Worm (Caenorhabditis elegans): ENCODE measurements around the gene ZK418.10.

ZK418.10 gene

DNA sequence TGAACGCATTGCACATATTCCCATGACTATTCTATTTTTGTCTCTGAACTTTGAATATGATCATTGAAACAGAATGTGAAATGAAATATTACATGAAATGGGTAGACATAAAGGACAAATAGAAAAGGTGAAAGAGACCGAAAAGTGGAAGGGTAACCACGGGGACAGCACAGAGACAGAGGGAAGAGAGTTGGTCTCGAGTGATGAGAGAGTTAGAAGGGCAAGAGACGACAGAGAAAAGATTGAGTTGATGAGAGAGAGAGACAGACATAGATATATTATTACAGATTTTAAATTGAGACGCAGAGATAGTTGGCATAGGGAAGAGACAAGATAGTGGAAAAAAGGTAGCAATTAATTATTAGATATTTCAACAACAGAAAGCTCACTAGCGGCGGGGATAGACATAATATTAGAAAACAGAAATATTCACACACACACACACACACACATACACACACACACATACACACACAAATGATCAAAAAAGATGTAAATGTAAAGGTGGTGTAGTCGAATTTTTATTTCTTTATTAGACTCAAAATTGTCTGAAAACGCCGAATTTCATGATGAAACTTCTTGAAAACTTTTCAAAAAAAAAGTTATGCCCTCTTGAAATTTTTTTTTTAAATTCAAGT lies 26.2 kb upstream of the ZK418.10 start (continued):
- TF ChIP-seq nhr-120 (GFP tag; IDR thresholded peaks at IDR 0.05) (no peak), ceh-40 (GFP tag; IDR thresholded peaks at IDR 0.05) (no peak), mes-4 (tag; optimal IDR thresholded peaks at IDR 0.05) (no peak), Y79H2A.3 (GFP tag; conservative IDR thresholded peaks at IDR 0.05) (no peak), snpc-4 (GFP tag; optimal IDR thresholded peaks at IDR 0.05) (no peak), snpc-4 (tag; optimal IDR thresholded peaks at IDR 0.05) (peak in 1 of 4 experiments; percentile 14), nhr-80 (tag; optimal IDR thresholded peaks at IDR 0.05) (peak; percentile 69), B0336.3 (GFP tag; IDR thresholded peaks at IDR 0.05) (no peak), nhr-90 (tag; optimal IDR thresholded peaks at IDR 0.05) (no peak), madf-8 (GFP tag; conservative IDR thresholded peaks at IDR 0.05) (no peak), gei-17 (GFP tag; optimal IDR thresholded peaks at IDR 0.05) (no peak), K12H6.12 (tag; optimal IDR thresholded peaks at IDR 0.05) (no peak), bed-1 (GFP tag; IDR thresholded peaks at IDR 0.05) (no peak), F37B4.10 (GFP tag; IDR thresholded peaks at IDR 0.05) (no peak), let-526 (GFP tag; IDR thresholded peaks at IDR 0.05) (no peak), lsy-27 (tag; optimal IDR thresholded peaks at IDR 0.05; ENCODE audit: borderline replicate concordance, insufficient read depth) (no peak), repo-1 (tag; optimal IDR thresholded peaks at IDR 0.05) (peak; percentile 21), dox-1 (GFP tag; IDR thresholded peaks at IDR 0.05) (no peak; the same call in 1 of the 2 replicates), ztf-25 (GFP tag; IDR thresholded peaks at IDR 0.05) (no peak), B0035.1 (tag; optimal IDR thresholded peaks at IDR 0.05) (no peak), ZK185.1 (tag; optimal IDR thresholded peaks at IDR 0.05; ENCODE audit: poor library complexity, severe bottlenecking) (peak; percentile 21), B0019.2 (GFP tag; conservative IDR thresholded peaks at IDR 0.05) (no peak), Y56A3A.18 (GFP tag; IDR thresholded peaks at IDR 0.05) (no peak), nhr-179 (tag; optimal IDR thresholded peaks at IDR 0.05) (no peak)

ce11 chrIII:7114952-7115488 lies 24.5 kb upstream of the ZK418.10 start, which contains the start of gene nhr-10:
TSS of gene nhr-10 (minus strand) at chrIII:7115438.
- TF ChIP-seq cebp-1 (GFP tag; IDR thresholded peaks at IDR 0.05) (no peak), cebp-1 (tag; optimal IDR thresholded peaks at IDR 0.05) (no peak), zim-3 (tag; optimal IDR thresholded peaks at IDR 0.05) (no peak), sea-2 (GFP tag; IDR thresholded peaks at IDR 0.05) (no peak), nfya-2 (GFP tag; IDR thresholded peaks at IDR 0.05) (no peak), nhr-80 (tag; optimal IDR thresholded peaks at IDR 0.05) (no peak), hsf-1 (GFP tag; IDR thresholded peaks at IDR 0.05) (no peak), rcor-1 (GFP tag; IDR thresholded peaks at IDR 0.05) (no peak), dpff-1 (tag; optimal IDR thresholded peaks at IDR 0.05) (no peak), bed-2 (GFP tag; IDR thresholded peaks at IDR 0.05) (no peak), hlh-12 (tag; optimal IDR thresholded peaks at IDR 0.05) (no peak), T07F8.4 (tag; optimal IDR thresholded peaks at IDR 0.05) (no peak), Y79H2A.3 (GFP tag; conservative IDR thresholded peaks at IDR 0.05) (no peak), let-607 (tag; optimal IDR thresholded peaks at IDR 0.05) (no peak), mes-4 (tag; optimal IDR thresholded peaks at IDR 0.05) (no peak), die-1 (tag; optimal IDR thresholded peaks at IDR 0.05) (no peak), nhr-27 (tag; optimal IDR thresholded peaks at IDR 0.05) (no peak), attf-5 (GFP tag; optimal IDR thresholded peaks at IDR 0.05) (no peak), Y56A3A.18 (GFP tag; IDR thresholded peaks at IDR 0.05) (no peak)
